Worm (Caenorhabditis elegans) whole organism, dauer: ENCODE results near the gene F46E10.2.

Experiments used
- unc-62 ChIP-seq: sonication (generic microtip); optimal IDR thresholded peaks from 2 replicates; lab custom pipeline; 2017; ENCODE audit warnings: missing biosample characterization, missing genetic modification reagents, missing genetic modification characterization

Gene F46E10.2

ce11 chrV:6506238-6506956, 13.8 kb upstream of the F46E10.2 start:
- TF ChIP-seq unc-62 (GFP tag; lab: Kevin White, UChicago) = no peak

ce11 chrV:6508703-6509102, 11.5 kb upstream of the F46E10.2 start, which contains the start of gene ubh-3:
Gene ubh-3, minus strand, starts transcription at chrV:6508803.
- TF ChIP-seq unc-62 (GFP tag; lab: Kevin White, UChicago) = no peak

ce11 chrV:6509717-6510116, 10.5 kb upstream of the F46E10.2 start, which contains the start of gene ubh-2:
Gene ubh-2, minus strand, starts transcription at chrV:6509817.
- TF ChIP-seq unc-62 (GFP tag; lab: Kevin White, UChicago) = no peak

- TF ChIP-seq unc-62 (GFP tag; lab: Kevin White, UChicago) = no peak
Measured at ce11 chrV:6510622-6511021, 9.6 kb upstream of the F46E10.2 start.

ce11 chrV:6511121-6511520, 9.1 kb upstream of the F46E10.2 start, which contains the start of gene ubh-1:
Gene ubh-1, minus strand, starts transcription at chrV:6511409.
- no peak for TF ChIP-seq unc-62 (GFP tag; lab: Kevin White, UChicago)

- no peak for TF ChIP-seq unc-62 (GFP tag; lab: Kevin White, UChicago)
Measured at ce11 chrV:6513356-6513755, 6.9 kb upstream of the F46E10.2 start.

ce11 chrV:6513786-6514430, 6.3 kb upstream of the F46E10.2 start:
- no peak for TF ChIP-seq unc-62 (GFP tag; lab: Kevin White, UChicago)

- no peak for TF ChIP-seq unc-62 (GFP tag; lab: Kevin White, UChicago)
Measured at ce11 chrV:6514887-6515324, 5.3 kb upstream of the F46E10.2 start, which contains the start of gene dpy-11. Gene dpy-11, minus strand, starts transcription at chrV:6515240.

- no peak for TF ChIP-seq unc-62 (GFP tag; lab: Kevin White, UChicago)
Measured at ce11 chrV:6515344-6515743, 4.9 kb upstream of the F46E10.2 start.

- TF ChIP-seq unc-62 (GFP tag; lab: Kevin White, UChicago) = no peak
Measured at ce11 chrV:6516491-6517304, 3.5 kb upstream of the F46E10.2 start, which contains the start of gene mdh-1. Gene mdh-1, minus strand, starts transcription at chrV:6516526.

- TF ChIP-seq unc-62 (GFP tag; lab: Kevin White, UChicago) = no peak
Measured at ce11 chrV:6517305-6518224, 2.7 kb upstream of the F46E10.2 start.

- no peak for TF ChIP-seq unc-62 (GFP tag; lab: Kevin White, UChicago)
Measured at ce11 chrV:6518225-6518396, 2.1 kb upstream of the F46E10.2 start, which contains the start of gene F46E10.3. Gene F46E10.3, plus strand, starts transcription at chrV:6518297.

ce11 chrV:6522879-6523497, 2.8 kb downstream of the F46E10.2 start:
- TF ChIP-seq unc-62 (GFP tag; lab: Kevin White, UChicago) = no peak

ce11 chrV:6524757-6525156, 4.5 kb downstream of the F46E10.2 start, which contains the start of gene acs-1:
Gene acs-1, plus strand, starts transcription at chrV:6524989.
- no peak for TF ChIP-seq unc-62 (GFP tag; lab: Kevin White, UChicago)
